Worm (Caenorhabditis elegans) whole organism, L4 larva: ENCODE data around the gene cpr-2.

Experiments
- F26F4.8 ChIP-seq: fragments of 200-800 bp; sonication (Bioruptor generic); conservative IDR thresholded peaks from 2 replicates; pipeline ENCODE4 v1.3.6; 2022; ENCODE audit warnings: missing genetic modification characterization, missing compliant biosample characterization
- ama-1 ChIP-seq: fragments of 150-350 bp; optimal IDR thresholded peaks from 2 replicates; lab custom pipeline; 2014; ENCODE audit warnings: inconsistent platforms, mixed read lengths
- arid-1 ChIP-seq: fragments of 200-800 bp; sonication (Bioruptor generic); conservative IDR thresholded peaks from 2 replicates; pipeline ENCODE4 v1.3.6; 2022; ENCODE audit warnings: missing genetic modification reagents, missing genetic modification characterization, missing compliant biosample characterization
- ceh-28 ChIP-seq: fragments of 150-350 bp; optimal IDR thresholded peaks from 2 replicates; lab custom pipeline; 2014; ENCODE audit warnings: missing biosample characterization, missing genetic modification reagents, missing genetic modification characterization
- ceh-44 ChIP-seq: fragments of 200-800 bp; sonication (Bioruptor generic); IDR thresholded peaks from 2 replicates; pipeline ENCODE4 v1.3.6; 2022; ENCODE audit warnings: missing genetic modification reagents, missing genetic modification characterization, missing compliant biosample characterization
- fos-1 ChIP-seq: fragments of 150-350 bp; optimal IDR thresholded peaks from 2 replicates; lab custom pipeline; 2014; ENCODE audit warnings: missing biosample characterization, missing genetic modification characterization
- jun-1 ChIP-seq: fragments of 150-350 bp; optimal IDR thresholded peaks from 2 replicates; lab custom pipeline; 2014; ENCODE audit warnings: missing biosample characterization, missing genetic modification reagents, missing genetic modification characterization
- lin-39 ChIP-seq: fragments of 150-350 bp; optimal IDR thresholded peaks from 2 replicates; lab custom pipeline; 2014; ENCODE audit warnings: missing biosample characterization, missing genetic modification reagents, missing genetic modification characterization
- lsy-2 ChIP-seq, 2 experiments: fragments of 150-350 bp in 1 of 2; sonication (generic microtip) in 1 of 2; optimal IDR thresholded peaks; 2 replicates each; lab custom pipeline; 2014 to 2017; ENCODE audit warnings: missing biosample characterization in 2 of 2, missing genetic modification characterization in 2 of 2
- nhr-42 ChIP-seq: fragments of 200-800 bp; sonication (Bioruptor generic); IDR thresholded peaks from 2 replicates; pipeline ENCODE4 v1.3.6; 2022; ENCODE audit warnings: missing genetic modification characterization, missing compliant biosample characterization
- pha-4 ChIP-seq, 2 experiments: fragments of 150-350 bp in 1 of 2; fragments of 200-800 bp in 1 of 2; sonication (Bioruptor generic) in 1 of 2; IDR thresholded peaks in 1 of 2; optimal IDR thresholded peaks in 1 of 2; 2 replicates each; pipeline versions ENCODE4 v1.3.6 to Lab custom; 2014 to 2022; ENCODE audit warnings: missing genetic modification characterization in 2 of 2, missing genetic modification reagents in 2 of 2, missing biosample characterization in 1 of 2, missing compliant biosample characterization in 1 of 2
- spr-1 ChIP-seq: sonication (generic microtip); optimal IDR thresholded peaks from 2 replicates; lab custom pipeline; 2016; ENCODE audit warnings: mild to moderate bottlenecking, missing genetic modification characterization, missing compliant biosample characterization
- zip-11 ChIP-seq: fragments of 200-800 bp; sonication (Bioruptor generic); IDR thresholded peaks from 2 replicates; pipeline ENCODE4 v1.3.6; 2022; ENCODE audit warnings: missing genetic modification characterization, missing compliant biosample characterization

DNA sequence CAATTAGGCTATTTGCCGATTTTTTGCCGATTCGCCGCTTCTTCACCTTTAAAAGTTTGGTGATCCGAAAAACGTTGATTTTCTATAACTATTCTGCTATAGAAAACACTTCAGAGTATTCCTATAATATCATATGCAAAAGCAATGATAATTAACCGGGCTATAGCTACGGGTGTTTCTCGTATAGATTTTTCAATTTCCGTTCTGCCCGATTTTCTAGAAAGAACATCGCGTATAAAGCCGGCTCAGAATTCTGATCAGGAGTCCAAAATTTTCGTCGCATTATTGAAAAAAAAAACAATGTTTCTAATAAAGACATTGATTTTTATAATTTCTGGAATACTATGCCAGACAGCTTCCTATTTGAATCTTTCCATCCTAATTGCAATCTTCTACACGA lies 16.8 kb upstream of the cpr-2 start, which contains the start of gene srbc-65:
- TF ChIP-seq fos-1 (tag; lab: Kevin White, UChicago) (no peak), ceh-44 (GFP tag; lab: Robert Waterston, UW) (no peak), ama-1 (lab: Kevin White, UChicago) (no peak), arid-1 (GFP tag; lab: Robert Waterston, UW) (no peak), spr-1 (no peak), zip-11 (no peak), F26F4.8 (GFP tag; lab: Robert Waterston, UW) (no peak), nhr-42 (no peak), ceh-28 (tag; lab: Kevin White, UChicago) (no peak), jun-1 (tag; lab: Kevin White, UChicago) (no peak), lin-39 (tag; lab: Kevin White, UChicago) (no peak), pha-4 (GFP tag; IDR thresholded peaks at IDR 0.05; lab: Robert Waterston, UW) (no peak), pha-4 (tag; optimal IDR thresholded peaks at IDR 0.05; lab: Kevin White, UChicago) (no peak), lsy-2 (tag; optimal IDR thresholded peaks at IDR 0.05; lab: Kevin White, UChicago) (no peak)
